Fruit fly (Drosophila melanogaster): Measurements from ENCODE around the gene CG31524.

Gene CG31524

DNA sequence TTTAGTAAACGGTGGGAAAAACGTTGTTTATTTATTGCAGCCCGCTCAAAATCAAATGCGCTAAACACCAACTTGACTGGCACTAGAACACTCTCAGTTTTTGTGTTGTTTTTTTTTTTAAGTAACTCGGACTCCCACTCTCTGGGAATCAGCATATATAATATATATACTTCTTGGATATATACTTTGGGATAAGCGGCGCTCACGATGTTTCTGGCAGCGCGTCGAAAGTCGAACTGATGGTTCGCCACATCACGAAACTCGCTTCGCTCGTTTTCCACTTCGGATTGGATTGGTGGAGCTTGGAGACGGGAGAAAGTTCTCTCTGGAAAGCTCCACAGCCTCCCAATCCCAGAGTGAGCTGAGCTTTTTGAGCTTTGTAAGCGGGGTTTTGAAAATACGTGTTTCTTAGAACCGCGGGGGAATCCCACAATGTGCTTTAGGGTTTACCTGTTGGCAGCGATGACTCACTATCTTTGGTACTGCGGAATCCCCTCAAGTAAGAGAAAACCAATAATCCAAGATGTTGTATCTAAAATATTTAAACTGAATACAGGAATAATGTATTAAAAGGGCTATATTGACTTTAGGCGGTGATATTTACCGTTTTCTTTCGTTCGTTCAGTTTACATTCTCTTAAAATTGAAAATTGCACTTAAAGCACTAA is 12.8 kb upstream of the CG31524 start, which contains the start of gene jdp (continued):
- TF ChIP-seq her (GFP tag; optimal IDR thresholded peaks at IDR 0.05) (no peak), Hr78 (GFP tag; optimal IDR thresholded peaks at IDR 0.05) (no peak), CG2678 (tag; optimal IDR thresholded peaks at IDR 0.05) (no peak), cg (GFP tag; optimal IDR thresholded peaks at IDR 0.05) (no peak), tna (GFP tag; IDR thresholded peaks at IDR 0.05; ENCODE audit: partially characterized antibody) (peak; percentile 31; the same call in 1 of the 2 replicates), dpn (GFP tag; optimal IDR thresholded peaks at IDR 0.05) (no peak), CG10979 (tag; optimal IDR thresholded peaks at IDR 0.05) (no peak), sd (tag; optimal IDR thresholded peaks at IDR 0.05) (peak; percentile 43), Blimp-1 (GFP tag; optimal IDR thresholded peaks at IDR 0.05) (peak; percentile 95), yki (optimal IDR thresholded peaks at IDR 0.05) (no peak), CG13624 (GFP tag; optimal IDR thresholded peaks at IDR 0.05) (no peak), Med (GFP tag) (peak; percentile 74), CG13894 (tag; optimal IDR thresholded peaks at IDR 0.05) (peak; percentile 90), NFAT (GFP tag; IDR thresholded peaks at IDR 0.05) (peak; percentile 35; the same call in 1 of the 2 replicates), Lhr (GFP tag; optimal IDR thresholded peaks at IDR 0.05) (no peak), Deaf1 (tag; optimal IDR thresholded peaks at IDR 0.05) (peak; percentile 98), CG15269 (tag; optimal IDR thresholded peaks at IDR 0.05) (no peak), crp (GFP tag; optimal IDR thresholded peaks at IDR 0.05) (no peak), mam (GFP tag; optimal IDR thresholded peaks at IDR 0.05) (no peak), mld (GFP tag; IDR thresholded peaks at IDR 0.05; ENCODE audit: partially characterized antibody) (no peak), CG11093 (GFP tag; IDR thresholded peaks at IDR 0.05) (no peak), eyg (GFP tag; optimal IDR thresholded peaks at IDR 0.05) (no peak), CG33213 (GFP tag; optimal IDR thresholded peaks at IDR 0.05) (no peak), Dbx (GFP tag; IDR thresholded peaks at IDR 0.05) (peak; percentile 25; the same call in 1 of the 3 replicates), Hand (GFP tag; optimal IDR thresholded peaks at IDR 0.05) (peak; percentile 6), CG34224 (GFP tag; IDR thresholded peaks at IDR 0.05; ENCODE audit: partially characterized antibody) (no peak), CG2116 (GFP tag; optimal IDR thresholded peaks at IDR 0.05) (no peak), Drgx (GFP tag; IDR thresholded peaks at IDR 0.05) (peak; percentile 54), ind (GFP tag; optimal IDR thresholded peaks at IDR 0.05) (no peak), CG32532 (GFP tag; IDR thresholded peaks at IDR 0.05) (peak; percentile 32; the same call in 1 of the 2 replicates), Ssrp (tag; optimal IDR thresholded peaks at IDR 0.05) (no peak), CG43689 (GFP tag; IDR thresholded peaks at IDR 0.05) (no peak), CG42726 (GFP tag; IDR thresholded peaks at IDR 0.05; ENCODE audit: partially characterized antibody) (0 out of 2 replicates have a peak, but pooled peaks have one; percentile 50), CG6254 (GFP tag; optimal IDR thresholded peaks at IDR 0.05) (no peak), CG30020 (tag; optimal IDR thresholded peaks at IDR 0.05) (no peak), Sry-β (GFP tag; optimal IDR thresholded peaks at IDR 0.05) (no peak), Hmr (GFP tag; optimal IDR thresholded peaks at IDR 0.05) (no peak), gem (tag; optimal IDR thresholded peaks at IDR 0.05) (no peak), ssp (GFP tag; IDR thresholded peaks at IDR 0.05) (no peak), corto (GFP tag; optimal IDR thresholded peaks at IDR 0.05) (peak; percentile 8), trem (tag; optimal IDR thresholded peaks at IDR 0.05) (no peak), CG10274 (GFP tag; optimal IDR thresholded peaks at IDR 0.05) (no peak), dimm (GFP tag; IDR thresholded peaks at IDR 0.05) (no peak), chinmo (GFP tag; IDR thresholded peaks at IDR 0.05; ENCODE audit: partially characterized antibody) (peak; percentile 65; the same call in 1 of the 4 replicates), Atf3 (GFP tag; optimal IDR thresholded peaks at IDR 0.05) (no peak), CG17359 (tag; optimal IDR thresholded peaks at IDR 0.05) (no peak), CG33557 (GFP tag; optimal IDR thresholded peaks at IDR 0.05) (no peak), CG8944 (GFP tag; optimal IDR thresholded peaks at IDR 0.05) (no peak)

Measured in whole organism, embryonic.